ENCODE assay signal across 1 fruit fly cellular context in the genomic region with DNA sequence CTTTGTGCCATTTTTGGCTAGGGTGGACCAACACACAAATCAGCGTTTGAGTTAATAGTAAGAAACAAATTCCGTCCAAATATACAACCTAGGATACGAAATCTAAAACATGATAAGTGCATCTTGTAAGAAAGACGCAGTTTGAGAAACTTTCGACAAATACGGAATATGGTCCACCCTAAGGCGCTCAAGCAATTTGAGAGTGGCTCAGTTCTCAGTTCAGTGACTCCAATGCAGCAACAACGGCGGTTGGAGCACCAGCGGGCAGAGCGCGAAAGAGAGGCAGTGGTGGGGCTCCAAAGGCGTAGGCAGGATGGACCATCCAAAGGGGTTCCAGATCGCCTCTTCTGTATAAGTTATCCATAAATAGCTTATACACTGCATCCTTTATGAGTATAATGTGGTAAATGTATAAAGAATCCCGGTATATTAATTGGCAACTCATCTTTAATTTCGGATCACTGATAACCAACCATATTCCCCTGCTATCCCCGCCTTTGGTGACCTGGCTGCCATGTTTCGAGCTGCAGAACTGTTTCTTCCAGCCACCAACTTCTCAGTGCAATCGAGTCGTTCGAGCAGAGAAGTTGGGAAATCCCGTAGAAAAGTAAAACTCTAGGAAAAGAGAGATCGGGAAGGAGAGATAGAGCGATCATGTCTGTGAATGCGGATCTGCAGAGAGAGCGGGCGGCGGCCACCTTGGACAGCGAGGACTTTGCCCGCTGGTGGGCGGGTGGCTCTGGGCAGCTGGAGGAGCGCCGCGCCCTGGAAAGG.
TF ChIP-seq lines count a peak whose summit lies in the region.

Gene CG4586, plus strand, starts transcription at position 555 of the 774 bp plus-strand sequence.

TF ChIP-seq in whole organism, embryonic, 481 proteins besides CTCF, POLR2A, EP300 and RAD21 (continued from another document and continues in another):
- TF ChIP-seq Optix (GFP tag; IDR thresholded peaks at IDR 0.05; lab: Robert Waterston, UW) = peak; percentile 93
- peak; percentile 91 for TF ChIP-seq C15 (GFP tag; IDR thresholded peaks at IDR 0.05; lab: Robert Waterston, UW)
- TF ChIP-seq gce (GFP tag; IDR thresholded peaks at IDR 0.05; lab: Robert Waterston, UW) = peak; percentile 92
- peak; percentile 95 for TF ChIP-seq HmgD (GFP tag; optimal IDR thresholded peaks at IDR 0.05; lab: Kevin White, UChicago)
- TF ChIP-seq CG15696 (tag; optimal IDR thresholded peaks at IDR 0.05; lab: Kevin White, UChicago) = peak; percentile 57
- TF ChIP-seq CG12104 (GFP tag; optimal IDR thresholded peaks at IDR 0.05; lab: Kevin White, UChicago) = peak; percentile 91
- peak; percentile 93 for TF ChIP-seq CG8388 (GFP tag; optimal IDR thresholded peaks at IDR 0.05; lab: Kevin White, UChicago)
- TF ChIP-seq CG4617 (GFP tag; optimal IDR thresholded peaks at IDR 0.05; lab: Kevin White, UChicago; ENCODE audit: borderline replicate concordance) = peak; percentile 81
- TF ChIP-seq CG10462 (GFP tag; optimal IDR thresholded peaks at IDR 0.05; lab: Kevin White, UChicago) = peak; percentile 90
- TF ChIP-seq Mad (GFP tag; optimal IDR thresholded peaks at IDR 0.05; lab: Kevin White, UChicago) = peak; percentile 94
- peak; percentile 55 for TF ChIP-seq ab (GFP tag; optimal IDR thresholded peaks at IDR 0.05; lab: Kevin White, UChicago)
- peak; percentile 78 for TF ChIP-seq CG3838 (GFP tag; optimal IDR thresholded peaks at IDR 0.05; lab: Kevin White, UChicago)
- TF ChIP-seq maf-S (GFP tag; optimal IDR thresholded peaks at IDR 0.05; lab: Kevin White, UChicago) = peak; percentile 94
- peak; percentile 86 for TF ChIP-seq CG4707 (GFP tag; optimal IDR thresholded peaks at IDR 0.05; lab: Kevin White, UChicago)
- peak; percentile 92 for TF ChIP-seq CG12236 (GFP tag; optimal IDR thresholded peaks at IDR 0.05; lab: Kevin White, UChicago)
- TF ChIP-seq CG6813 (GFP tag; optimal IDR thresholded peaks at IDR 0.05; lab: Kevin White, UChicago) = peak; percentile 97
- peak; percentile 91 for TF ChIP-seq ash1 (GFP tag; optimal IDR thresholded peaks at IDR 0.05; lab: Kevin White, UChicago)
- peak; percentile 95 to 97 for TF ChIP-seq Hr51 (GFP tag; optimal IDR thresholded peaks at IDR 0.05; lab: Kevin White, UChicago)
- peak; percentile 91 for TF ChIP-seq tin (GFP tag; optimal IDR thresholded peaks at IDR 0.05; lab: Kevin White, UChicago)
- peak; percentile 97 for TF ChIP-seq ems (GFP tag; optimal IDR thresholded peaks at IDR 0.05; lab: Kevin White, UChicago)
- peak; percentile 94 for TF ChIP-seq az2 (GFP tag; optimal IDR thresholded peaks at IDR 0.05; lab: Kevin White, UChicago)
- peak; percentile 94 for TF ChIP-seq bcd (GFP tag; optimal IDR thresholded peaks at IDR 0.05; lab: Kevin White, UChicago)
- TF ChIP-seq PHDP (tag; optimal IDR thresholded peaks at IDR 0.05; lab: Kevin White, UChicago) = peak; percentile 98
- peak; percentile 98 for TF ChIP-seq CG12769 (tag; optimal IDR thresholded peaks at IDR 0.05; lab: Kevin White, UChicago)
- peak; percentile 70 for TF ChIP-seq Abd-B (GFP tag; optimal IDR thresholded peaks at IDR 0.05; lab: Kevin White, UChicago)
- peak; percentile 95 for TF ChIP-seq run (tag; optimal IDR thresholded peaks at IDR 0.05; lab: Kevin White, UChicago)
- peak; percentile 95 for TF ChIP-seq gcm2 (GFP tag; optimal IDR thresholded peaks at IDR 0.05; lab: Kevin White, UChicago)
- peak; percentile 3 for TF ChIP-seq pros (GFP tag; optimal IDR thresholded peaks at IDR 0.05; lab: Kevin White, UChicago)
- TF ChIP-seq CG31365 (tag; optimal IDR thresholded peaks at IDR 0.05; lab: Kevin White, UChicago) = peak; percentile 92
- peak; percentile 82 for TF ChIP-seq Ets97D (GFP tag; optimal IDR thresholded peaks at IDR 0.05; lab: Kevin White, UChicago)
- peak; percentile 82 for TF ChIP-seq Gug (GFP tag; IDR thresholded peaks at IDR 0.05; lab: Robert Waterston, UW)
- peak; percentile 85 for TF ChIP-seq CG14965 (GFP tag; optimal IDR thresholded peaks at IDR 0.05; lab: Kevin White, UChicago; ENCODE audit: borderline replicate concordance)
- TF ChIP-seq CG4360 (GFP tag; IDR thresholded peaks at IDR 0.05; lab: Robert Waterston, UW) = peak; percentile 66
- no peak for TF ChIP-seq zen2 (GFP tag; IDR thresholded peaks at IDR 0.05; lab: Robert Waterston, UW; ENCODE audit: partially characterized antibody)
- peak; percentile 76 for TF ChIP-seq E2f2 (GFP tag; IDR thresholded peaks at IDR 0.05; lab: Robert Waterston, UW)
- peak; percentile 94 for TF ChIP-seq CG9727 (GFP tag; optimal IDR thresholded peaks at IDR 0.05; lab: Kevin White, UChicago)
- TF ChIP-seq ac (GFP tag; optimal IDR thresholded peaks at IDR 0.05; lab: Kevin White, UChicago) = peak; percentile 66
- no peak for TF ChIP-seq gfzf (GFP tag; optimal IDR thresholded peaks at IDR 0.05; lab: Kevin White, UChicago)
- TF ChIP-seq Myb (GFP tag; optimal IDR thresholded peaks at IDR 0.05; lab: Kevin White, UChicago) = peak; percentile 84
- no peak for TF ChIP-seq tna (GFP tag; IDR thresholded peaks at IDR 0.05; lab: Robert Waterston, UW; ENCODE audit: partially characterized antibody)
- TF ChIP-seq CG17385 (GFP tag; optimal IDR thresholded peaks at IDR 0.05; lab: Kevin White, UChicago) = peak; percentile 94
- peak; percentile 64 for TF ChIP-seq Sry-δ (GFP tag; optimal IDR thresholded peaks at IDR 0.05; lab: Kevin White, UChicago)
- TF ChIP-seq esg (GFP tag; conservative IDR thresholded peaks at IDR 0.05; lab: Robert Waterston, UW) = peak; percentile 85
- no peak for TF ChIP-seq h (optimal IDR thresholded peaks at IDR 0.05; lab: Kevin White, UChicago)
- peak; percentile 92 for TF ChIP-seq CG10366 (GFP tag; IDR thresholded peaks at IDR 0.05; lab: Robert Waterston, UW)
- no peak for TF ChIP-seq knrl (GFP tag; IDR thresholded peaks at IDR 0.05; lab: Robert Waterston, UW; ENCODE audit: partially characterized antibody)
- peak; percentile 79 for TF ChIP-seq danr (GFP tag; IDR thresholded peaks at IDR 0.05; lab: Robert Waterston, UW)
- peak; percentile 86 for TF ChIP-seq CG1602 (GFP tag; optimal IDR thresholded peaks at IDR 0.05; lab: Kevin White, UChicago)
- TF ChIP-seq CG30431 (GFP tag; optimal IDR thresholded peaks at IDR 0.05; lab: Kevin White, UChicago) = peak; percentile 86
- TF ChIP-seq org-1 (GFP tag; optimal IDR thresholded peaks at IDR 0.05; lab: Kevin White, UChicago) = peak; percentile 94
- peak; percentile 96 for TF ChIP-seq Atf6 (GFP tag; IDR thresholded peaks at IDR 0.05; lab: Robert Waterston, UW)
- TF ChIP-seq Nf-YB (GFP tag; optimal IDR thresholded peaks at IDR 0.05; lab: Kevin White, UChicago) = peak; percentile 84
- TF ChIP-seq Meics (GFP tag; optimal IDR thresholded peaks at IDR 0.05; lab: Kevin White, UChicago) = peak; percentile 97
- peak; percentile 96 for TF ChIP-seq btn (GFP tag; optimal IDR thresholded peaks at IDR 0.05; lab: Kevin White, UChicago)
- no peak for TF ChIP-seq cad (GFP tag; optimal IDR thresholded peaks at IDR 0.05; lab: Kevin White, UChicago)
- peak; percentile 94 for TF ChIP-seq CG14050 (GFP tag; IDR thresholded peaks at IDR 0.05; lab: Robert Waterston, UW)
- peak; percentile 96 for TF ChIP-seq Fer3 (tag; optimal IDR thresholded peaks at IDR 0.05; lab: Kevin White, UChicago)
- TF ChIP-seq Rx (GFP tag; IDR thresholded peaks at IDR 0.05; lab: Robert Waterston, UW) = peak; percentile 91
- TF ChIP-seq CG2129 (GFP tag; IDR thresholded peaks at IDR 0.05; lab: Robert Waterston, UW; ENCODE audit: partially characterized antibody) = no peak
- TF ChIP-seq vvl (GFP tag; IDR thresholded peaks at IDR 0.05; lab: Robert Waterston, UW) = peak; percentile 98
- TF ChIP-seq CG4730 (GFP tag; IDR thresholded peaks at IDR 0.05; lab: Robert Waterston, UW) = peak; percentile 83
- peak; percentile 95 for TF ChIP-seq NfI (GFP tag; optimal IDR thresholded peaks at IDR 0.05; lab: Kevin White, UChicago)
- TF ChIP-seq vfl (GFP tag; optimal IDR thresholded peaks at IDR 0.05; lab: Kevin White, UChicago) = peak; percentile 94
- TF ChIP-seq Kr (GFP tag; optimal IDR thresholded peaks at IDR 0.05; lab: Kevin White, UChicago) = no peak
- no peak for TF ChIP-seq sna (GFP tag; IDR thresholded peaks at IDR 0.05; lab: Robert Waterston, UW; ENCODE audit: partially characterized antibody)
- no peak for TF ChIP-seq D (optimal IDR thresholded peaks at IDR 0.05; lab: Kevin White, UChicago)
- peak; percentile 86 for TF ChIP-seq D (GFP tag; optimal IDR thresholded peaks at IDR 0.05; lab: Kevin White, UChicago)
- peak; percentile 95 for TF ChIP-seq CG17328 (GFP tag; IDR thresholded peaks at IDR 0.05; lab: Robert Waterston, UW)
- TF ChIP-seq Dbx (GFP tag; IDR thresholded peaks at IDR 0.05; lab: Robert Waterston, UW) = peak; percentile 93
- peak; percentile 47 for TF ChIP-seq fd102C (GFP tag; optimal IDR thresholded peaks at IDR 0.05; lab: Kevin White, UChicago)
- TF ChIP-seq CG15514 (GFP tag; optimal IDR thresholded peaks at IDR 0.05; lab: Kevin White, UChicago) = peak; percentile 95
- TF ChIP-seq D19B (GFP tag; optimal IDR thresholded peaks at IDR 0.05; lab: Kevin White, UChicago) = peak; percentile 89
- TF ChIP-seq CG10209 (GFP tag; optimal IDR thresholded peaks at IDR 0.05; lab: Kevin White, UChicago) = peak; percentile 94
- TF ChIP-seq Dp (GFP tag; optimal IDR thresholded peaks at IDR 0.05; lab: Kevin White, UChicago) = peak; percentile 3
- peak; percentile 96 for TF ChIP-seq stc (GFP tag; IDR thresholded peaks at IDR 0.05; lab: Robert Waterston, UW)
- TF ChIP-seq sim (GFP tag; IDR thresholded peaks at IDR 0.05; lab: Robert Waterston, UW) = peak; percentile 92
- TF ChIP-seq nom (GFP tag; optimal IDR thresholded peaks at IDR 0.05; lab: Kevin White, UChicago) = peak; percentile 99
- peak; percentile 64 for TF ChIP-seq Adf1 (GFP tag; IDR thresholded peaks at IDR 0.05; lab: Robert Waterston, UW)
- peak; percentile 64; the same call in 1 of the 2 replicates for TF ChIP-seq CkIIα-i1 (GFP tag; IDR thresholded peaks at IDR 0.05; lab: Robert Waterston, UW)
- TF ChIP-seq lilli (GFP tag; optimal IDR thresholded peaks at IDR 0.05; lab: Kevin White, UChicago) = peak; percentile 96
- peak; percentile 22 for TF ChIP-seq CG9797 (GFP tag; optimal IDR thresholded peaks at IDR 0.05; lab: Kevin White, UChicago)
- peak; percentile 94 for TF ChIP-seq disco-r (GFP tag; optimal IDR thresholded peaks at IDR 0.05; lab: Kevin White, UChicago)
- TF ChIP-seq Ptx1 (GFP tag; IDR thresholded peaks at IDR 0.05; lab: Robert Waterston, UW) = peak; percentile 87
- peak; percentile 77 for TF ChIP-seq MESR4 (GFP tag; optimal IDR thresholded peaks at IDR 0.05; lab: Kevin White, UChicago)
- TF ChIP-seq ewg (GFP tag; optimal IDR thresholded peaks at IDR 0.05; lab: Kevin White, UChicago) = peak; percentile 85
- TF ChIP-seq scrt (GFP tag; optimal IDR thresholded peaks at IDR 0.05; lab: Kevin White, UChicago) = peak; percentile 93
- TF ChIP-seq Asciz (GFP tag; optimal IDR thresholded peaks at IDR 0.05; lab: Kevin White, UChicago) = peak; percentile 96
- no peak for TF ChIP-seq zf30C (GFP tag; optimal IDR thresholded peaks at IDR 0.05; lab: Kevin White, UChicago)
- peak; percentile 80 for TF ChIP-seq CG17912 (GFP tag; optimal IDR thresholded peaks at IDR 0.05; lab: Kevin White, UChicago)
- TF ChIP-seq CG7556 (GFP tag; optimal IDR thresholded peaks at IDR 0.05; lab: Kevin White, UChicago) = peak; percentile 93
- peak; percentile 90 for TF ChIP-seq Bdp1 (GFP tag; optimal IDR thresholded peaks at IDR 0.05; lab: Kevin White, UChicago)
- TF ChIP-seq nerfin-1 (tag; optimal IDR thresholded peaks at IDR 0.05; lab: Kevin White, UChicago) = peak; percentile 86
- no peak for TF ChIP-seq yki (optimal IDR thresholded peaks at IDR 0.05; lab: Kevin White, UChicago)
- TF ChIP-seq NK7.1 (GFP tag; optimal IDR thresholded peaks at IDR 0.05; lab: Kevin White, UChicago) = peak; percentile 92
- no peak for TF ChIP-seq CG1832 (GFP tag; optimal IDR thresholded peaks at IDR 0.05; lab: Kevin White, UChicago)
- peak; percentile 85 for TF ChIP-seq Hey (tag; optimal IDR thresholded peaks at IDR 0.05; lab: Kevin White, UChicago)
- TF ChIP-seq Lim3 (GFP tag; IDR thresholded peaks at IDR 0.05; lab: Robert Waterston, UW) = peak; percentile 58; the same call in 1 of the 2 replicates
- peak; percentile 62 for TF ChIP-seq CG16815 (GFP tag; optimal IDR thresholded peaks at IDR 0.05; lab: Kevin White, UChicago)
- TF ChIP-seq Ravus (GFP tag; IDR thresholded peaks at IDR 0.05; lab: Robert Waterston, UW) = peak; percentile 76
- TF ChIP-seq Scr (GFP tag; IDR thresholded peaks at IDR 0.05; lab: Robert Waterston, UW; ENCODE audit: partially characterized antibody) = no peak
- peak; percentile 87 for TF ChIP-seq CG13123 (GFP tag; optimal IDR thresholded peaks at IDR 0.05; lab: Kevin White, UChicago)
- peak; percentile 81 for TF ChIP-seq zen (tag; optimal IDR thresholded peaks at IDR 0.05; lab: Kevin White, UChicago)
- peak; percentile 69 for TF ChIP-seq twi (tag; optimal IDR thresholded peaks at IDR 0.05; lab: Kevin White, UChicago)
- TF ChIP-seq Trl (optimal IDR thresholded peaks at IDR 0.05; lab: Kevin White, UChicago) = no peak
- TF ChIP-seq Trl (GFP tag; optimal IDR thresholded peaks at IDR 0.05; lab: Kevin White, UChicago) = peak; percentile 94
- peak; percentile 92 for TF ChIP-seq onecut (GFP tag; IDR thresholded peaks at IDR 0.05; lab: Robert Waterston, UW)
- TF ChIP-seq CG16779 (GFP tag; IDR thresholded peaks at IDR 0.05; lab: Robert Waterston, UW) = peak; percentile 94
- peak; percentile 94 for TF ChIP-seq tup (GFP tag; optimal IDR thresholded peaks at IDR 0.05; lab: Kevin White, UChicago)
- peak; percentile 95 to 99 for TF ChIP-seq bsh (GFP tag; optimal IDR thresholded peaks at IDR 0.05; lab: Kevin White, UChicago)
- peak; percentile 90 for TF ChIP-seq CG9817 (tag; optimal IDR thresholded peaks at IDR 0.05; lab: Kevin White, UChicago)
- TF ChIP-seq NFAT (GFP tag; IDR thresholded peaks at IDR 0.05; lab: Robert Waterston, UW) = peak; percentile 91
- peak in 1 of 2 experiments; percentile 95 for TF ChIP-seq Eip74EF (GFP tag; optimal IDR thresholded peaks at IDR 0.05; lab: Kevin White, UChicago)
- TF ChIP-seq Six4 (GFP tag; optimal IDR thresholded peaks at IDR 0.05; lab: Kevin White, UChicago) = peak; percentile 96
- peak; percentile 92 for TF ChIP-seq Nf-YA (GFP tag; IDR thresholded peaks at IDR 0.05; lab: Robert Waterston, UW)
- peak; percentile 87 for TF ChIP-seq Sox100B (GFP tag; optimal IDR thresholded peaks at IDR 0.05; lab: Kevin White, UChicago)
- no peak for TF ChIP-seq hbn (GFP tag; IDR thresholded peaks at IDR 0.05; lab: Robert Waterston, UW; ENCODE audit: partially characterized antibody)
- no peak for TF ChIP-seq HLHmδ (GFP tag; optimal IDR thresholded peaks at IDR 0.05; lab: Kevin White, UChicago)
- peak; percentile 93 for TF ChIP-seq pho (GFP tag; optimal IDR thresholded peaks at IDR 0.05; lab: Kevin White, UChicago)
- peak; percentile 96 for TF ChIP-seq CG2678 (tag; optimal IDR thresholded peaks at IDR 0.05; lab: Kevin White, UChicago)
- peak; percentile 90 for TF ChIP-seq Vsx1 (GFP tag; optimal IDR thresholded peaks at IDR 0.05; lab: Kevin White, UChicago)
- peak; percentile 90 for TF ChIP-seq D19A (tag; optimal IDR thresholded peaks at IDR 0.05; lab: Kevin White, UChicago)
